Worm (Caenorhabditis elegans) whole organism, young adult: ENCODE results near the gene ess-2.

ENCODE experiments used
- C06A6.2 ChIP-seq: fragments of 200-800 bp; sonication (Bioruptor generic); conservative IDR thresholded peaks from 2 replicates; pipeline ENCODE4 v1.3.6; 2022; ENCODE audit warnings: missing genetic modification characterization, missing compliant biosample characterization
- C17E4.6 ChIP-seq: fragments of 200-800 bp; sonication (Bioruptor generic); IDR thresholded peaks from 2 replicates; pipeline ENCODE4 v1.3.6; 2022; ENCODE audit warnings: missing genetic modification reagents, missing genetic modification characterization, missing compliant biosample characterization
- D2030.7 ChIP-seq: fragments of 200-800 bp; sonication (Bioruptor generic); IDR thresholded peaks from 2 replicates; pipeline ENCODE4 v1.3.6; 2022; ENCODE audit warnings: missing genetic modification reagents, missing genetic modification characterization, missing compliant biosample characterization
- F33H1.4 ChIP-seq: fragments of 200-800 bp; sonication (Bioruptor generic); IDR thresholded peaks from 2 replicates; pipeline ENCODE4 v1.3.6; 2022; ENCODE audit warnings: missing genetic modification reagents, missing genetic modification characterization, missing compliant biosample characterization
- F57A8.1 ChIP-seq: fragments of 200-800 bp; sonication (Bioruptor generic); optimal IDR thresholded peaks from 2 replicates; lab custom pipeline; 2018; ENCODE audit warnings: mild to moderate bottlenecking, missing genetic modification characterization, moderate library complexity, missing compliant biosample characterization
- K12H6.12 ChIP-seq: fragments of 200-800 bp; sonication (Bioruptor generic); optimal IDR thresholded peaks from 2 replicates; lab custom pipeline; 2018; ENCODE audit warnings: mild to moderate bottlenecking, missing genetic modification characterization, missing compliant biosample characterization
- Y53F4B.3 ChIP-seq: fragments of 200-800 bp; sonication (Bioruptor generic); IDR thresholded peaks from 2 replicates; pipeline ENCODE4 v1.3.6; 2022; ENCODE audit warnings: missing genetic modification reagents, missing genetic modification characterization, missing compliant biosample characterization
- Y67H2A.10 ChIP-seq: fragments of 200-800 bp; sonication (Bioruptor generic); conservative IDR thresholded peaks from 2 replicates; pipeline ENCODE4 v1.3.6; 2022; ENCODE audit warnings: missing genetic modification reagents, missing genetic modification characterization, missing compliant biosample characterization
- Y79H2A.3 ChIP-seq: fragments of 200-800 bp; sonication (Bioruptor generic); conservative IDR thresholded peaks from 2 replicates; pipeline ENCODE4 v1.3.6; 2022; ENCODE audit warnings: missing genetic modification reagents, missing genetic modification characterization, missing compliant biosample characterization
- ZK185.1 ChIP-seq: sonication (generic microtip); optimal IDR thresholded peaks from 2 replicates; lab custom pipeline; 2016; ENCODE audit warnings: mild to moderate bottlenecking, missing genetic modification characterization, missing compliant biosample characterization; ENCODE audit not compliant: poor library complexity, severe bottlenecking
- ama-1 ChIP-seq, 3 experiments: fragments of 150-350 bp in 1 of 3; sonication (generic microtip) in 2 of 3; optimal IDR thresholded peaks; 2 replicates each; lab custom pipeline; 2014 to 2018; ENCODE audit warnings: missing biosample characterization in 2 of 3, missing genetic modification characterization in 2 of 3, missing genetic modification reagents in 2 of 3
- cebp-1 ChIP-seq, 2 experiments: fragments of 200-800 bp in 1 of 2; sonication (Bioruptor generic) in 1 of 2; sonication (generic microtip) in 1 of 2; IDR thresholded peaks in 1 of 2; optimal IDR thresholded peaks in 1 of 2; 2 replicates each; pipeline versions ENCODE4 v1.3.6 to Lab custom; 2017 to 2022; ENCODE audit warnings: missing compliant biosample characterization in 2 of 2, missing genetic modification characterization in 2 of 2, mild to moderate bottlenecking in 1 of 2, missing genetic modification reagents in 1 of 2, moderate library complexity in 1 of 2
- ceh-40 ChIP-seq: fragments of 200-800 bp; sonication (Bioruptor generic); IDR thresholded peaks from 2 replicates; pipeline ENCODE4 v1.3.6; 2022; ENCODE audit warnings: missing genetic modification characterization, missing compliant biosample characterization
- ceh-58 ChIP-seq: fragments of 200-800 bp; sonication (Bioruptor generic); IDR thresholded peaks from 2 replicates; pipeline ENCODE4 v1.3.6; 2022; ENCODE audit warnings: missing genetic modification characterization, missing compliant biosample characterization
- ceh-79 ChIP-seq: sonication (generic microtip); optimal IDR thresholded peaks from 2 replicates; lab custom pipeline; 2017; ENCODE audit warnings: mild to moderate bottlenecking, missing genetic modification characterization, missing compliant biosample characterization
- dox-1 ChIP-seq: fragments of 200-800 bp; sonication (Bioruptor generic); IDR thresholded peaks from 2 replicates; pipeline ENCODE4 v1.3.6; 2022; ENCODE audit warnings: missing genetic modification reagents, missing genetic modification characterization, missing compliant biosample characterization
- efl-1 ChIP-seq: fragments of 150-350 bp; optimal IDR thresholded peaks from 2 replicates; lab custom pipeline; 2014; ENCODE audit warnings: missing biosample characterization, missing genetic modification reagents, missing genetic modification characterization
- egl-44 ChIP-seq: fragments of 200-800 bp; sonication (Bioruptor generic); IDR thresholded peaks from 2 replicates; pipeline ENCODE4 v1.3.6; 2022; ENCODE audit warnings: missing genetic modification reagents, missing genetic modification characterization, missing compliant biosample characterization
- egrh-3 ChIP-seq: fragments of 200-800 bp; sonication (Bioruptor generic); IDR thresholded peaks from 2 replicates; pipeline ENCODE4 v1.3.6; 2022; ENCODE audit warnings: missing genetic modification reagents, missing genetic modification characterization, missing compliant biosample characterization
- ekl-4 ChIP-seq: fragments of 200-800 bp; sonication (Bioruptor generic); IDR thresholded peaks from 2 replicates; pipeline ENCODE4 v1.3.6; 2022; ENCODE audit warnings: missing genetic modification reagents, missing genetic modification characterization, missing compliant biosample characterization
- fkh-3 ChIP-seq: sonication (generic microtip); optimal IDR thresholded peaks from 2 replicates; lab custom pipeline; 2016; ENCODE audit warnings: mild to moderate bottlenecking, missing genetic modification characterization, missing compliant biosample characterization
- gei-17 ChIP-seq: fragments of 200-800 bp; sonication (Bioruptor generic); optimal IDR thresholded peaks from 2 replicates; lab custom pipeline; 2018; ENCODE audit warnings: mild to moderate bottlenecking, missing genetic modification characterization, missing compliant biosample characterization
- lin-26 ChIP-seq: fragments of 200-800 bp; sonication (Bioruptor generic); IDR thresholded peaks from 2 replicates; pipeline ENCODE4 v1.3.6; 2022; ENCODE audit warnings: missing genetic modification reagents, missing genetic modification characterization, missing compliant biosample characterization
- lin-35 ChIP-seq, 3 experiments: fragments of 150-350 bp in 2 of 3; sonication (generic microtip) in 1 of 3; optimal IDR thresholded peaks; 2 replicates each; lab custom pipeline; 2014 to 2018; ENCODE audit warnings: missing biosample characterization in 3 of 3, missing genetic modification characterization in 3 of 3, missing genetic modification reagents in 3 of 3
- lin-40 ChIP-seq: sonication (generic microtip); optimal IDR thresholded peaks from 2 replicates; lab custom pipeline; 2016; ENCODE audit warnings: missing genetic modification characterization, mild to moderate bottlenecking, missing compliant biosample characterization, missing genotype, missing genetic modification reagents
- lin-54 ChIP-seq: fragments of 200-800 bp; sonication (Bioruptor generic); optimal IDR thresholded peaks from 2 replicates; lab custom pipeline; 2018; ENCODE audit warnings: mild to moderate bottlenecking, missing genetic modification characterization, missing compliant biosample characterization
- lsl-1 ChIP-seq: fragments of 200-800 bp; sonication (Bioruptor generic); optimal IDR thresholded peaks from 2 replicates; lab custom pipeline; 2018; ENCODE audit warnings: mild to moderate bottlenecking, missing genetic modification characterization, moderate library complexity, missing compliant biosample characterization
- lsy-27 ChIP-seq: sonication (generic microtip); optimal IDR thresholded peaks from 2 replicates; lab custom pipeline; 2017; ENCODE audit warnings: missing genetic modification characterization, mild to moderate bottlenecking, missing compliant biosample characterization, antibody characterized with exemption, missing genotype, borderline replicate concordance; ENCODE audit not compliant: insufficient read depth
- madf-8 ChIP-seq: fragments of 200-800 bp; sonication (Bioruptor generic); conservative IDR thresholded peaks from 2 replicates; pipeline ENCODE4 v1.3.6; 2022; ENCODE audit warnings: missing genetic modification reagents, missing genetic modification characterization, missing compliant biosample characterization
- mcd-1 ChIP-seq: fragments of 200-800 bp; sonication (Bioruptor generic); IDR thresholded peaks from 2 replicates; pipeline ENCODE4 v1.3.6; 2022; ENCODE audit warnings: missing genetic modification reagents, missing genetic modification characterization, missing compliant biosample characterization
- nfya-2 ChIP-seq: fragments of 200-800 bp; sonication (Bioruptor generic); IDR thresholded peaks from 2 replicates; pipeline ENCODE4 v1.3.6; 2022; ENCODE audit warnings: missing genetic modification reagents, missing genetic modification characterization, missing compliant biosample characterization
- nfyb-1 ChIP-seq: fragments of 200-800 bp; sonication (Bioruptor generic); IDR thresholded peaks from 2 replicates; pipeline ENCODE4 v1.3.6; 2022; ENCODE audit warnings: missing genetic modification reagents, missing genetic modification characterization, missing compliant biosample characterization
- nhr-80 ChIP-seq: sonication (generic microtip); optimal IDR thresholded peaks from 2 replicates; lab custom pipeline; 2016; ENCODE audit warnings: missing genetic modification characterization, missing compliant biosample characterization
- pbrm-1 ChIP-seq: fragments of 200-800 bp; sonication (Bioruptor generic); IDR thresholded peaks from 2 replicates; pipeline ENCODE4 v1.3.6; 2022; ENCODE audit warnings: missing genetic modification reagents, missing genetic modification characterization, missing compliant biosample characterization
- rcor-1 ChIP-seq: fragments of 200-800 bp; sonication (Bioruptor generic); IDR thresholded peaks from 2 replicates; pipeline ENCODE4 v1.3.6; 2022; ENCODE audit warnings: missing genetic modification reagents, missing genetic modification characterization, missing compliant biosample characterization
- rpc-1 ChIP-seq, 2 experiments: fragments of 150-350 bp in 1 of 2; sonication (generic microtip) in 1 of 2; optimal IDR thresholded peaks; 2 replicates each; lab custom pipeline; 2014 to 2018; ENCODE audit warnings: missing biosample characterization in 1 of 2, missing genetic modification characterization in 1 of 2, missing genetic modification reagents in 1 of 2, missing genotype in 1 of 2
- snpc-4 ChIP-seq, 5 experiments: fragments of 150-350 bp in 1 of 5; sonication (generic microtip) in 4 of 5; optimal IDR thresholded peaks; 2 replicates each; lab custom pipeline; 2014 to 2018; ENCODE audit warnings: missing genetic modification characterization in 5 of 5, missing biosample characterization in 3 of 5, antibody characterized with exemption in 2 of 5, mild to moderate bottlenecking in 2 of 5, missing compliant biosample characterization in 2 of 5, missing genotype in 2 of 5, moderate library complexity in 2 of 5, missing genetic modification reagents in 1 of 5
- sptf-2 ChIP-seq: fragments of 200-800 bp; sonication (Bioruptor generic); optimal IDR thresholded peaks from 2 replicates; lab custom pipeline; 2018; ENCODE audit warnings: mild to moderate bottlenecking, missing genetic modification characterization, missing compliant biosample characterization
- tbp1 ChIP-seq: fragments of 200-800 bp; sonication (Bioruptor generic); optimal IDR thresholded peaks from 2 replicates; lab custom pipeline; 2018; ENCODE audit warnings: mild to moderate bottlenecking, missing genetic modification characterization, missing compliant biosample characterization
- xnd-1 ChIP-seq: sonication (generic microtip); optimal IDR thresholded peaks from 2 replicates; lab custom pipeline; 2016; ENCODE audit warnings: missing genotype, missing genetic modification reagents, missing genetic modification characterization, missing compliant biosample characterization
- zim-3 ChIP-seq: sonication (generic microtip); optimal IDR thresholded peaks from 2 replicates; lab custom pipeline; 2017; ENCODE audit warnings: mild to moderate bottlenecking, missing genetic modification characterization, moderate library complexity, missing compliant biosample characterization
- ztf-22 ChIP-seq: fragments of 200-800 bp; sonication (Bioruptor generic); optimal IDR thresholded peaks from 2 replicates; lab custom pipeline; 2018; ENCODE audit warnings: mild to moderate bottlenecking, missing genetic modification characterization, moderate library complexity, missing compliant biosample characterization
- ztf-25 ChIP-seq: fragments of 200-800 bp; sonication (Bioruptor generic); IDR thresholded peaks from 2 replicates; pipeline ENCODE4 v1.3.6; 2022; ENCODE audit warnings: missing genetic modification reagents, missing genetic modification characterization, missing compliant biosample characterization
- ztf-28 ChIP-seq: fragments of 200-800 bp; sonication (Bioruptor generic); IDR thresholded peaks from 2 replicates; pipeline ENCODE4 v1.3.6; 2022; ENCODE audit warnings: missing genetic modification reagents, missing genetic modification characterization, missing compliant biosample characterization
- ztf-3 ChIP-seq: fragments of 200-800 bp; sonication (Bioruptor generic); optimal IDR thresholded peaks from 2 replicates; lab custom pipeline; 2018; ENCODE audit warnings: mild to moderate bottlenecking, missing genetic modification characterization, missing compliant biosample characterization
- ztf-6 ChIP-seq: fragments of 200-800 bp; sonication (Bioruptor generic); IDR thresholded peaks from 2 replicates; pipeline ENCODE4 v1.3.6; 2022; ENCODE audit warnings: missing genetic modification reagents, missing genetic modification characterization, missing compliant biosample characterization

ess-2 gene

ce11 chrIII:8479322-8479864 lies 10.8 kb downstream of the ess-2 start:
- no peak for TF ChIP-seq K12H6.12
- no peak for TF ChIP-seq efl-1 (GFP tag; lab: Kevin White, UChicago)
- TF ChIP-seq ceh-40 (GFP tag; lab: Robert Waterston, UW), result no peak
- no peak for TF ChIP-seq pbrm-1 (GFP tag; lab: Robert Waterston, UW)
- no peak for TF ChIP-seq gei-17 (GFP tag; lab: Kevin White, UChicago)
- TF ChIP-seq lin-35 (GFP tag; optimal IDR thresholded peaks at IDR 0.05; lab: Kevin White, UChicago), result no peak
- TF ChIP-seq sptf-2 (GFP tag; lab: Kevin White, UChicago), result no peak
- TF ChIP-seq lin-26 (GFP tag; lab: Robert Waterston, UW), result no peak
- TF ChIP-seq mcd-1 (GFP tag; lab: Robert Waterston, UW), result no peak; the same call in 1 of the 2 replicates
- TF ChIP-seq dox-1 (GFP tag; lab: Robert Waterston, UW), result peak; percentile 47
- TF ChIP-seq snpc-4 (GFP tag; optimal IDR thresholded peaks at IDR 0.05; lab: Kevin White, UChicago), result no peak
- no peak for TF ChIP-seq snpc-4 (tag; optimal IDR thresholded peaks at IDR 0.05; lab: Kevin White, UChicago)
- no peak for TF ChIP-seq ztf-22 (GFP tag; lab: Kevin White, UChicago)
- no peak for TF ChIP-seq ztf-25 (GFP tag; lab: Robert Waterston, UW)
- no peak for TF ChIP-seq fkh-3 (tag; lab: Kevin White, UChicago)
- no peak for TF ChIP-seq zim-3 (tag; lab: Kevin White, UChicago)
- no peak for TF ChIP-seq nfya-2 (GFP tag; lab: Robert Waterston, UW)
- TF ChIP-seq Y53F4B.3 (GFP tag; lab: Robert Waterston, UW), result no peak
- peak; percentile 43; the same call in 1 of the 2 replicates for TF ChIP-seq F33H1.4 (GFP tag; lab: Robert Waterston, UW)
- TF ChIP-seq ZK185.1, result no peak
- TF ChIP-seq nhr-80 (tag; lab: Kevin White, UChicago), result peak; percentile 42
- no peak for TF ChIP-seq ceh-58 (GFP tag; lab: Robert Waterston, UW)
- no peak for TF ChIP-seq Y79H2A.3 (GFP tag; lab: Robert Waterston, UW)
- no peak for TF ChIP-seq C06A6.2 (GFP tag; lab: Robert Waterston, UW)
- no peak for TF ChIP-seq cebp-1 (GFP tag; IDR thresholded peaks at IDR 0.05; lab: Robert Waterston, UW)
- peak; percentile 32 for TF ChIP-seq cebp-1 (tag; optimal IDR thresholded peaks at IDR 0.05; lab: Kevin White, UChicago)
- TF ChIP-seq F57A8.1 (GFP tag; lab: Kevin White, UChicago), result no peak
- TF ChIP-seq xnd-1, result peak; percentile 72
- no peak for TF ChIP-seq D2030.7 (GFP tag; lab: Robert Waterston, UW)
- 0 out of 2 replicates have a peak, but pooled peaks have one; percentile 39 for TF ChIP-seq madf-8 (GFP tag; lab: Robert Waterston, UW)
- no peak for TF ChIP-seq ama-1 (optimal IDR thresholded peaks at IDR 0.05; lab: Kevin White, UChicago)
- TF ChIP-seq ama-1 (GFP tag; optimal IDR thresholded peaks at IDR 0.05; lab: Kevin White, UChicago), result no peak
- TF ChIP-seq nfyb-1, result no peak
- peak; percentile 89 for TF ChIP-seq lsl-1

DNA sequence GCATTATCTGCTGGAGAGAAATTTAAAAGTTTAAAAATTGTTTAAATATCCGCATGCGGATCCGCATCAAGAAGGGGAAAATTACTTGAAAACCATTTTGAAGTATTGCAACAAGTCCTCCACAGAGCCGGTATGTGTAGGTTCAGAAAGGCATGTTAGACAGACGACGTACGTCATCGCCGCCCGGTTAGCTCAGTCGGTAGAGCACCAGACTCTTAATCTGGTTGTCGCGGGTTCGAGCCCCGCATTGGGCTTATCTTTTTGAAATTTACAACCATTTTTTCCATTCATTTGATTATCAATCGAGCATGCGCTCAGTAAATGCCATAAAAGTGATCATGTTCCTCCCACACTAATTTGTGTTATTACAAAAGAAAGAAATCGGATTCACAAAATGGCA lies 16.9 kb downstream of the ess-2 start:
- TF ChIP-seq lin-26 (GFP tag; lab: Robert Waterston, UW), result peak; percentile 93
- no peak for TF ChIP-seq lin-54 (GFP tag; lab: Kevin White, UChicago)
- no peak for TF ChIP-seq ceh-79 (tag; lab: Kevin White, UChicago)
- no peak for TF ChIP-seq egl-44 (GFP tag; lab: Robert Waterston, UW)
- TF ChIP-seq ekl-4 (GFP tag; lab: Robert Waterston, UW), result no peak
- peak; percentile 54 for TF ChIP-seq rpc-1 (optimal IDR thresholded peaks at IDR 0.05; lab: Kevin White, UChicago)
- peak; percentile 83 for TF ChIP-seq rpc-1 (tag; optimal IDR thresholded peaks at IDR 0.05; lab: Kevin White, UChicago)
- 0 out of 2 replicates have a peak, but pooled peaks have one; percentile 30 for TF ChIP-seq rcor-1 (GFP tag; lab: Robert Waterston, UW)
- TF ChIP-seq lin-40 (tag; lab: Kevin White, UChicago), result no peak
- no peak for TF ChIP-seq ztf-6 (GFP tag; lab: Robert Waterston, UW)
- TF ChIP-seq Y67H2A.10 (GFP tag; lab: Robert Waterston, UW), result no peak
- no peak for TF ChIP-seq lsy-27 (tag; lab: Kevin White, UChicago)
- TF ChIP-seq ztf-28, result 0 out of 2 replicates have a peak, but pooled peaks have one; percentile 42
- TF ChIP-seq ceh-40 (GFP tag; lab: Robert Waterston, UW), result peak; percentile 60; the same call in 1 of the 2 replicates
- no peak for TF ChIP-seq sptf-2 (GFP tag; lab: Kevin White, UChicago)
- no peak for TF ChIP-seq C17E4.6
- peak; percentile 89 for TF ChIP-seq tbp1 (GFP tag; lab: Kevin White, UChicago)
- TF ChIP-seq ztf-3, result no peak
- TF ChIP-seq egrh-3 (GFP tag; lab: Robert Waterston, UW), result no peak
